Fruit fly (Drosophila melanogaster): Measurements from ENCODE around the gene CG8001.
A peak's percentile ranks its signal among the peaks of the same experiment; 100 is the strongest.

The CG8001 gene

DNA sequence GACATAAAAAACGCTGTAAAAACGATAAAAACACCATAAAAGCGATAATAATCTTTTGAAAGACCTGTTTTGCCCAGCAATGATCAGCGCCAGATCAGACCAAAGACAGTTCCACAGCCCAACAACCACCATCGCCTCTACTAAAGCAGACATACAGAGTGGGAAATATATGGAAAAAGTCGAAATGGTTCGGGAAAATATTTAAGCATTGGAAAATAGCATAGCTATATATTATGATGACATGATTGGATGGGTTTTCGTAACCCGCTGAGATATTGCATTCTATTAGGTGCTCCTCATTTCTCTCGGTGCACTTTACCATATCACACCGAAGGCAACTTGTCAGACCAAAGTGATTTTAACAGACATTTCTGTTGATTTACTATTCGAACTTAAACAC is 52.7 kb downstream of the CG8001 start (continued):
- TF ChIP-seq Opbp (GFP tag; IDR thresholded peaks at IDR 0.05; ENCODE audit: partially characterized antibody), result no peak
- TF ChIP-seq run (tag; optimal IDR thresholded peaks at IDR 0.05), result peak; percentile 74
- TF ChIP-seq CG10565 (GFP tag; optimal IDR thresholded peaks at IDR 0.05), result peak; percentile 46
- peak; percentile 56 for TF ChIP-seq CG34376 (GFP tag; optimal IDR thresholded peaks at IDR 0.05)
- no peak for TF ChIP-seq Hr78 (GFP tag; optimal IDR thresholded peaks at IDR 0.05)
- peak; percentile 77 for TF ChIP-seq zfh2 (GFP tag; optimal IDR thresholded peaks at IDR 0.05)
- peak; percentile 85 for TF ChIP-seq CG4820 (GFP tag; optimal IDR thresholded peaks at IDR 0.05)
- peak in 1 of 3 experiments; percentile 64 for TF ChIP-seq lola (GFP tag; optimal IDR thresholded peaks at IDR 0.05)
- peak; percentile 89 for TF ChIP-seq en (GFP tag; optimal IDR thresholded peaks at IDR 0.05)
- peak; percentile 78 for TF ChIP-seq gcm (GFP tag; optimal IDR thresholded peaks at IDR 0.05)
- TF ChIP-seq disco-r (GFP tag; optimal IDR thresholded peaks at IDR 0.05), result peak; percentile 80
- TF ChIP-seq Neu2 (GFP tag; optimal IDR thresholded peaks at IDR 0.05; ENCODE audit: borderline replicate concordance), result no peak
- TF ChIP-seq unc-4 (GFP tag; IDR thresholded peaks at IDR 0.05; ENCODE audit: partially characterized antibody), result no peak
- peak; percentile 81 for TF ChIP-seq cwo (GFP tag; optimal IDR thresholded peaks at IDR 0.05)
- TF ChIP-seq gem (tag; optimal IDR thresholded peaks at IDR 0.05), result peak; percentile 93
- TF ChIP-seq sr (GFP tag; IDR thresholded peaks at IDR 0.05), result peak; percentile 82
- TF ChIP-seq slp2 (GFP tag; optimal IDR thresholded peaks at IDR 0.05), result peak; percentile 79
- peak; percentile 91 for TF ChIP-seq CG17359 (tag; optimal IDR thresholded peaks at IDR 0.05)
- peak; percentile 88 for TF ChIP-seq Side (GFP tag; optimal IDR thresholded peaks at IDR 0.05)
- peak; percentile 89 for TF ChIP-seq Dbx (GFP tag; IDR thresholded peaks at IDR 0.05)
- no peak for TF ChIP-seq hb (GFP tag; IDR thresholded peaks at IDR 0.05; ENCODE audit: partially characterized antibody)
- peak; percentile 87 for TF ChIP-seq CG31224 (GFP tag; IDR thresholded peaks at IDR 0.05)
- peak; percentile 88 for TF ChIP-seq CG16779 (GFP tag; IDR thresholded peaks at IDR 0.05)
- peak; percentile 91 for TF ChIP-seq Optix (GFP tag; IDR thresholded peaks at IDR 0.05)
- TF ChIP-seq CG7928 (GFP tag; optimal IDR thresholded peaks at IDR 0.05), result peak; percentile 49
- TF ChIP-seq Dip3 (GFP tag; optimal IDR thresholded peaks at IDR 0.05), result peak; percentile 79
- no peak for TF ChIP-seq Sry-β (GFP tag; optimal IDR thresholded peaks at IDR 0.05)
- TF ChIP-seq Usf (GFP tag; optimal IDR thresholded peaks at IDR 0.05), result peak; percentile 29
- TF ChIP-seq inv (GFP tag; IDR thresholded peaks at IDR 0.05; ENCODE audit: partially characterized antibody), result no peak
- peak; percentile 74 for TF ChIP-seq CG13775 (GFP tag; optimal IDR thresholded peaks at IDR 0.05)
- peak; percentile 61 for TF ChIP-seq CG14710 (tag; optimal IDR thresholded peaks at IDR 0.05)
- peak; percentile 66 for TF ChIP-seq CG4360 (GFP tag; IDR thresholded peaks at IDR 0.05)
- peak; percentile 55 for TF ChIP-seq CG18011 (GFP tag; optimal IDR thresholded peaks at IDR 0.05)
- TF ChIP-seq CG7372 (GFP tag; IDR thresholded peaks at IDR 0.05), result peak; percentile 92
- peak; percentile 60 for TF ChIP-seq CG10274 (GFP tag; optimal IDR thresholded peaks at IDR 0.05)
- TF ChIP-seq danr (GFP tag; IDR thresholded peaks at IDR 0.05), result peak; percentile 85
- no peak for TF ChIP-seq lbe (GFP tag; optimal IDR thresholded peaks at IDR 0.05)
- peak; percentile 92 for TF ChIP-seq CG13296 (GFP tag; optimal IDR thresholded peaks at IDR 0.05)
- TF ChIP-seq Rx (GFP tag; IDR thresholded peaks at IDR 0.05), result peak; percentile 87
- no peak for TF ChIP-seq vnd (GFP tag; IDR thresholded peaks at IDR 0.05; ENCODE audit: partially characterized antibody)
- TF ChIP-seq Eip74EF (GFP tag; optimal IDR thresholded peaks at IDR 0.05), result peak in 1 of 2 experiments; percentile 76
- peak; percentile 53 for TF ChIP-seq zen (tag; optimal IDR thresholded peaks at IDR 0.05)
- TF ChIP-seq Max (GFP tag; optimal IDR thresholded peaks at IDR 0.05), result peak; percentile 75
- peak; percentile 7 for TF ChIP-seq ac (GFP tag; optimal IDR thresholded peaks at IDR 0.05)
- peak; percentile 64 for TF ChIP-seq gt (GFP tag; IDR thresholded peaks at IDR 0.05)
- 0 out of 3 replicates have a peak, but pooled peaks have one; percentile 44 for TF ChIP-seq z (GFP tag; IDR thresholded peaks at IDR 0.05)
- TF ChIP-seq ewg (GFP tag; optimal IDR thresholded peaks at IDR 0.05), result peak; percentile 71
- peak; percentile 80 for TF ChIP-seq CG17612 (GFP tag; IDR thresholded peaks at IDR 0.05)
- TF ChIP-seq Hr39 (optimal IDR thresholded peaks at IDR 0.05), result no peak
- TF ChIP-seq fd96Cb (tag; optimal IDR thresholded peaks at IDR 0.05), result peak; percentile 84
